Fruit fly (Drosophila melanogaster) whole organism: Measurements from ENCODE around the gene CG9135.

Experiments used
- pan ChIP-seq: fragments of >200 bp; optimal IDR thresholded peaks from 2 replicates; lab custom pipeline; 2017
- psq ChIP-seq: fragments of >200 bp; optimal IDR thresholded peaks from 2 replicates; lab custom pipeline; 2017
- usp ChIP-seq: fragments of >200 bp; optimal IDR thresholded peaks from 2 replicates; lab custom pipeline; 2017; ENCODE audit warnings: missing biosample characterization, missing genetic modification characterization, mixed read lengths

DNA sequence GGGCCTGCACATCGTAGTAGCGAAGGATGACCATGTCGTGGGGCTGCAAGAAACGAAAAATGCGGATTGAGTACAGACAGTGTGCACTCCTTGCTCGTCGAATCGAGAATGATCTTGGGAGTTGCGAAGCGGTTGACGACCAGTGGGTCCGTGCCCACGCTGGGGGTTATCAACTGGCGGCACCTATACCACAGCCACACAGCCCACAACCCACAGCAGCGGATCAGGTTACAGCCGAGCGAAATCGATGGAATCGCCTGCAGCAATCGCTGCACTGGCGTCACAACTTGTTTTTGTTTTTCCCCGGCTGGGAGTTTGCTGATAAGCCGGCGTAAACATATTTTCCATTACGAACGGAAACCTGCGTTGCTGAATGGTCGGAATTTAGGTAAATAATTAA lies 5.1 kb upstream of the CG9135 start:
- TF ChIP-seq usp (GFP tag; lab: Kevin White, UChicago) (no peak), pan (lab: Kevin White, UChicago) (no peak), psq (lab: Kevin White, UChicago) (no peak)
